Worm (Caenorhabditis elegans) whole organism, young adult: ENCODE results near the gene rfc-1.

Source experiments
- C06A6.2 ChIP-seq: fragments of 200-800 bp; sonication (Bioruptor generic); conservative IDR thresholded peaks from 2 replicates; pipeline ENCODE4 v1.3.6; 2022; ENCODE audit warnings: missing genetic modification characterization, missing compliant biosample characterization
- Y56A3A.18 ChIP-seq: fragments of 200-800 bp; sonication (Bioruptor generic); IDR thresholded peaks from 2 replicates; pipeline ENCODE4 v1.3.6; 2022; ENCODE audit warnings: missing genetic modification reagents, missing genetic modification characterization, missing compliant biosample characterization
- egl-18 ChIP-seq: fragments of 200-800 bp; sonication (Bioruptor generic); IDR thresholded peaks from 2 replicates; pipeline ENCODE4 v1.3.6; 2022; ENCODE audit warnings: missing genetic modification reagents, missing genetic modification characterization, missing compliant biosample characterization
- madf-6 ChIP-seq: fragments of 200-800 bp; sonication (Bioruptor generic); IDR thresholded peaks from 2 replicates; pipeline ENCODE4 v1.3.6; 2022; ENCODE audit warnings: missing genetic modification reagents, missing genetic modification characterization, missing compliant biosample characterization
- pha-4 ChIP-seq: fragments of 150-350 bp; sonication (generic microtip); optimal IDR thresholded peaks from 2 replicates; lab custom pipeline; 2014; ENCODE audit warnings: missing biosample characterization, missing genetic modification reagents, missing genetic modification characterization
- tlf-1 ChIP-seq: fragments of 200-800 bp; sonication (Bioruptor generic); optimal IDR thresholded peaks from 2 replicates; lab custom pipeline; 2018; ENCODE audit warnings: mild to moderate bottlenecking, missing genetic modification characterization, missing compliant biosample characterization
- unc-130 ChIP-seq: sonication (generic microtip); optimal IDR thresholded peaks from 2 replicates; lab custom pipeline; 2016; ENCODE audit warnings: missing genetic modification reagents, missing genetic modification characterization, missing compliant biosample characterization
- unc-62 ChIP-seq: fragments of 150-350 bp; optimal IDR thresholded peaks from 2 replicates; lab custom pipeline; 2014; ENCODE audit warnings: missing biosample characterization, missing genetic modification reagents, missing genetic modification characterization

ce11 chrV:14635119-14635518 lies 10.7 kb downstream of the rfc-1 start, which contains the start of gene F43D2.6:
- TF ChIP-seq pha-4 (tag; lab: Kevin White, UChicago) (no peak), unc-130 (GFP tag; lab: Kevin White, UChicago) (no peak), Y56A3A.18 (GFP tag; lab: Robert Waterston, UW) (no peak), madf-6 (GFP tag; lab: Robert Waterston, UW) (no peak), C06A6.2 (GFP tag; lab: Robert Waterston, UW) (no peak), unc-62 (GFP tag; lab: Kevin White, UChicago) (no peak), tlf-1 (GFP tag; lab: Kevin White, UChicago) (no peak), egl-18 (GFP tag; lab: Robert Waterston, UW) (no peak)
